Worm (Caenorhabditis elegans) whole organism, L3 larva: ENCODE data around the gene drap-1.

ENCODE experiments used
- ama-1 ChIP-seq: fragments of 150-350 bp; optimal IDR thresholded peaks from 2 replicates; lab custom pipeline; 2018
- ceh-28 ChIP-seq: fragments of 150-350 bp; optimal IDR thresholded peaks from 2 replicates; lab custom pipeline; 2014; ENCODE audit warnings: missing biosample characterization, missing genetic modification reagents, missing genetic modification characterization
- elt-2 ChIP-seq: sonication (generic microtip); optimal IDR thresholded peaks from 2 replicates; lab custom pipeline; 2016; ENCODE audit warnings: missing genetic modification reagents, mild to moderate bottlenecking, missing genetic modification characterization, missing compliant biosample characterization
- elt-3 ChIP-seq, 3 experiments: fragments of 150-350 bp in 1 of 3; sonication (generic microtip) in 2 of 3; optimal IDR thresholded peaks; 2 replicates in 2 of 3; 4 replicates in 1 of 3; lab custom pipeline; 2014 to 2017; ENCODE audit warnings: missing biosample characterization in 3 of 3, missing genetic modification characterization in 3 of 3
- fkh-10 ChIP-seq: sonication (generic microtip); optimal IDR thresholded peaks from 2 replicates; lab custom pipeline; 2017; ENCODE audit warnings: missing biosample characterization, missing genetic modification reagents, missing genetic modification characterization
- lin-15B ChIP-seq: fragments of 150-350 bp; optimal IDR thresholded peaks from 2 replicates; lab custom pipeline; 2014; ENCODE audit warnings: missing biosample characterization, missing genetic modification characterization
- lin-39 ChIP-seq: fragments of 150-350 bp; optimal IDR thresholded peaks from 2 replicates; lab custom pipeline; 2018; ENCODE audit warnings: missing biosample characterization, missing genetic modification reagents, missing genetic modification characterization
- nhr-12 ChIP-seq: fragments of 150-350 bp; optimal IDR thresholded peaks from 2 replicates; lab custom pipeline; 2014; ENCODE audit warnings: missing biosample characterization, missing genetic modification characterization
- nhr-23 ChIP-seq: fragments of 150-350 bp; optimal IDR thresholded peaks from 2 replicates; lab custom pipeline; 2014; ENCODE audit warnings: missing biosample characterization, missing genetic modification reagents, missing genetic modification characterization
- nhr-77 ChIP-seq: fragments of 150-350 bp; optimal IDR thresholded peaks from 2 replicates; lab custom pipeline; 2014; ENCODE audit warnings: missing biosample characterization, missing genetic modification characterization
- skn-1 ChIP-seq: fragments of 150-350 bp; optimal IDR thresholded peaks from 2 replicates; lab custom pipeline; 2014; ENCODE audit warnings: missing biosample characterization, missing genetic modification characterization
- unc-62 ChIP-seq: fragments of 150-350 bp; sonication (generic microtip); optimal IDR thresholded peaks from 4 replicates; lab custom pipeline; 2014; ENCODE audit warnings: missing biosample characterization, missing genetic modification reagents, missing genetic modification characterization
- ztf-11 ChIP-seq: fragments of 150-350 bp; optimal IDR thresholded peaks from 2 replicates; lab custom pipeline; 2014; ENCODE audit warnings: missing biosample characterization, missing genetic modification characterization

ce11 chrV:9738077-9738705, 8.3 kb downstream of the drap-1 start:
- no peak for TF ChIP-seq elt-3 (tag; optimal IDR thresholded peaks at IDR 0.05; lab: Kevin White, UChicago)
- TF ChIP-seq ztf-11 = no peak
- peak; percentile 70 for TF ChIP-seq elt-2 (tag; lab: Kevin White, UChicago)
- TF ChIP-seq fkh-10 = no peak
- TF ChIP-seq ama-1 (lab: Kevin White, UChicago) = no peak
- TF ChIP-seq lin-15B = no peak
- no peak for TF ChIP-seq lin-39 (tag; lab: Kevin White, UChicago)
- TF ChIP-seq nhr-12 (tag; lab: Kevin White, UChicago) = no peak
- no peak for TF ChIP-seq nhr-23 (tag; lab: Kevin White, UChicago)
- no peak for TF ChIP-seq ceh-28 (tag; lab: Kevin White, UChicago)
- no peak for TF ChIP-seq nhr-77 (tag; lab: Kevin White, UChicago)
- TF ChIP-seq unc-62 (GFP tag; lab: Kevin White, UChicago) = no peak
- TF ChIP-seq skn-1 (tag; lab: Kevin White, UChicago) = no peak
